Worm (Caenorhabditis elegans) whole organism, L2 larva: Measurements from ENCODE around the gene F41G3.6.

Source experiments
- C34F6.9 ChIP-seq: fragments of 150-350 bp; optimal IDR thresholded peaks from 2 replicates; lab custom pipeline; 2014; ENCODE audit warnings: missing biosample characterization, missing genetic modification characterization
- F13H6.1 ChIP-seq: sonication (generic microtip); optimal IDR thresholded peaks from 2 replicates; lab custom pipeline; 2016; ENCODE audit warnings: missing genetic modification characterization, missing compliant biosample characterization
- R02D3.7 ChIP-seq: fragments of 150-350 bp; optimal IDR thresholded peaks from 2 replicates; lab custom pipeline; 2014; ENCODE audit warnings: missing biosample characterization, missing genetic modification characterization
- ZK546.5 ChIP-seq: sonication (generic microtip); optimal IDR thresholded peaks from 2 replicates; lab custom pipeline; 2017; ENCODE audit warnings: missing biosample characterization, missing genetic modification characterization
- alr-1 ChIP-seq: fragments of 150-350 bp; optimal IDR thresholded peaks from 2 replicates; lab custom pipeline; 2014; ENCODE audit warnings: missing biosample characterization, missing genetic modification characterization
- ama-1 ChIP-seq: fragments of 150-350 bp; optimal IDR thresholded peaks from 2 replicates; lab custom pipeline; 2018; ENCODE audit warnings: inconsistent platforms
- blmp-1 ChIP-seq: sonication (generic microtip); optimal IDR thresholded peaks from 2 replicates; lab custom pipeline; 2017; ENCODE audit warnings: missing genetic modification characterization, mild to moderate bottlenecking, missing compliant biosample characterization, antibody characterized with exemption, moderate library complexity; ENCODE audit not compliant: insufficient read depth
- ceh-16 ChIP-seq: fragments of 150-350 bp; optimal IDR thresholded peaks from 2 replicates; lab custom pipeline; 2014; ENCODE audit warnings: missing biosample characterization, missing genetic modification characterization
- ceh-82 ChIP-seq: fragments of 150-350 bp; optimal IDR thresholded peaks from 2 replicates; lab custom pipeline; 2014; ENCODE audit warnings: missing biosample characterization, missing genetic modification characterization
- crh-2 ChIP-seq: sonication (generic microtip); optimal IDR thresholded peaks from 2 replicates; lab custom pipeline; 2017; ENCODE audit warnings: missing biosample characterization, missing genetic modification characterization
- elt-1 ChIP-seq: fragments of 150-350 bp; optimal IDR thresholded peaks from 2 replicates; lab custom pipeline; 2014; ENCODE audit warnings: missing biosample characterization, missing genetic modification characterization
- fos-1 ChIP-seq: fragments of 150-350 bp; optimal IDR thresholded peaks from 2 replicates; lab custom pipeline; 2014; ENCODE audit warnings: missing biosample characterization, missing genetic modification characterization
- gmeb-1 ChIP-seq: fragments of 150-350 bp; optimal IDR thresholded peaks from 2 replicates; lab custom pipeline; 2014; ENCODE audit warnings: missing biosample characterization, missing genetic modification characterization
- lin-11 ChIP-seq: fragments of 150-350 bp; sonication (generic microtip); optimal IDR thresholded peaks from 2 replicates; lab custom pipeline; 2014; ENCODE audit warnings: missing biosample characterization, missing genetic modification characterization, inconsistent platforms, mixed read lengths
- lsy-2 ChIP-seq, 2 experiments: fragments of 150-350 bp in 1 of 2; sonication (generic microtip) in 1 of 2; optimal IDR thresholded peaks; 2 replicates each; lab custom pipeline; 2014 to 2017; ENCODE audit warnings: missing biosample characterization in 2 of 2, missing genetic modification characterization in 2 of 2
- mab-5 ChIP-seq: fragments of 150-350 bp; optimal IDR thresholded peaks from 2 replicates; lab custom pipeline; 2014; ENCODE audit warnings: missing biosample characterization, missing genetic modification characterization
- mbf-1 ChIP-seq: sonication (generic microtip); optimal IDR thresholded peaks from 2 replicates; lab custom pipeline; 2017; ENCODE audit warnings: missing biosample characterization, missing genetic modification characterization
- mdl-1 ChIP-seq, 2 experiments: fragments of 150-350 bp in 1 of 2; sonication (generic microtip) in 1 of 2; optimal IDR thresholded peaks; 2 replicates each; lab custom pipeline; 2017; ENCODE audit warnings: missing biosample characterization in 2 of 2, missing genetic modification characterization in 2 of 2
- nhr-10 ChIP-seq: sonication (generic microtip); optimal IDR thresholded peaks from 2 replicates; lab custom pipeline; 2017; ENCODE audit warnings: missing biosample characterization, missing genetic modification characterization
- nhr-11 ChIP-seq: fragments of 150-350 bp; optimal IDR thresholded peaks from 2 replicates; lab custom pipeline; 2014; ENCODE audit warnings: missing biosample characterization, missing genetic modification characterization
- nhr-12 ChIP-seq: fragments of 150-350 bp; optimal IDR thresholded peaks from 2 replicates; lab custom pipeline; 2014; ENCODE audit warnings: missing biosample characterization, missing genetic modification characterization
- nhr-129 ChIP-seq: fragments of 150-350 bp; optimal IDR thresholded peaks from 2 replicates; lab custom pipeline; 2014; ENCODE audit warnings: missing biosample characterization, missing genetic modification characterization
- nhr-21 ChIP-seq: fragments of 150-350 bp; optimal IDR thresholded peaks from 2 replicates; lab custom pipeline; 2014; ENCODE audit warnings: missing biosample characterization, missing genetic modification characterization
- nhr-23 ChIP-seq: fragments of 150-350 bp; optimal IDR thresholded peaks from 2 replicates; lab custom pipeline; 2014; ENCODE audit warnings: missing biosample characterization, missing genetic modification reagents, missing genetic modification characterization
- nhr-237 ChIP-seq: fragments of 150-350 bp; optimal IDR thresholded peaks from 2 replicates; lab custom pipeline; 2014; ENCODE audit warnings: missing biosample characterization, missing genetic modification characterization
- nhr-25 ChIP-seq: fragments of 150-350 bp; sonication (generic microtip); optimal IDR thresholded peaks from 3 replicates; lab custom pipeline; 2014; ENCODE audit warnings: missing biosample characterization, missing genetic modification characterization
- peb-1 ChIP-seq: fragments of 150-350 bp; optimal IDR thresholded peaks from 2 replicates; lab custom pipeline; 2014; ENCODE audit warnings: missing biosample characterization, missing genetic modification characterization
- sem-4 ChIP-seq: fragments of 150-350 bp; optimal IDR thresholded peaks from 2 replicates; lab custom pipeline; 2014; ENCODE audit warnings: missing biosample characterization, missing genetic modification reagents, missing genetic modification characterization
- skn-1 ChIP-seq: sonication (generic microtip); optimal IDR thresholded peaks from 2 replicates; lab custom pipeline; 2017; ENCODE audit warnings: missing biosample characterization, missing genetic modification characterization
- sma-3 ChIP-seq: sonication (generic microtip); optimal IDR thresholded peaks from 2 replicates; lab custom pipeline; 2016; ENCODE audit warnings: missing genetic modification reagents, missing genetic modification characterization, missing compliant biosample characterization
- sma-9 ChIP-seq, 2 experiments: fragments of 150-350 bp in 1 of 2; sonication (generic microtip) in 1 of 2; optimal IDR thresholded peaks; 2 replicates each; lab custom pipeline; 2014 to 2016; ENCODE audit warnings: missing genetic modification characterization in 2 of 2, mild to moderate bottlenecking in 1 of 2, missing biosample characterization in 1 of 2, missing compliant biosample characterization in 1 of 2, missing genetic modification reagents in 1 of 2, moderate library complexity in 1 of 2
- unc-39 ChIP-seq: fragments of 150-350 bp; optimal IDR thresholded peaks from 2 replicates; lab custom pipeline; 2014; ENCODE audit warnings: missing biosample characterization, missing genetic modification characterization
- unc-55 ChIP-seq: fragments of 150-350 bp; sonication (generic microtip); optimal IDR thresholded peaks from 3 replicates; lab custom pipeline; 2014; ENCODE audit warnings: missing biosample characterization, missing genetic modification reagents, missing genetic modification characterization
- unc-62 ChIP-seq: fragments of 150-350 bp; optimal IDR thresholded peaks from 2 replicates; lab custom pipeline; 2014; ENCODE audit warnings: missing biosample characterization, missing genetic modification reagents, missing genetic modification characterization
- ztf-1 ChIP-seq: fragments of 200-800 bp; sonication (Bioruptor generic); conservative IDR thresholded peaks from 2 replicates; pipeline ENCODE4 v1.3.6; 2022; ENCODE audit warnings: missing genetic modification characterization, missing compliant biosample characterization
- ztf-4 ChIP-seq: fragments of 150-350 bp; optimal IDR thresholded peaks from 2 replicates; lab custom pipeline; 2014; ENCODE audit warnings: missing biosample characterization, missing genetic modification characterization

The F41G3.6 gene

ce11 chrII:6776418-6777034 lies 33.8 kb downstream of the F41G3.6 start, which contains the start of gene ssup-72 (continued):
- no peak for TF ChIP-seq peb-1 (tag; lab: Kevin White, UChicago)
- TF ChIP-seq nhr-25: no peak
- no peak for TF ChIP-seq skn-1 (tag; lab: Kevin White, UChicago)
- TF ChIP-seq elt-1 (tag; lab: Kevin White, UChicago): no peak
- no peak for TF ChIP-seq unc-62 (GFP tag; lab: Kevin White, UChicago)
- TF ChIP-seq nhr-10 (tag; lab: Kevin White, UChicago): no peak
- TF ChIP-seq fos-1 (tag; lab: Kevin White, UChicago): peak; percentile 26
- no peak for TF ChIP-seq mbf-1
- no peak for TF ChIP-seq nhr-11 (tag; lab: Kevin White, UChicago)
- TF ChIP-seq sem-4 (tag; lab: Kevin White, UChicago): no peak
- no peak for TF ChIP-seq R02D3.7 (tag; lab: Kevin White, UChicago)

- TF ChIP-seq blmp-1 (tag; lab: Kevin White, UChicago) (no peak), mdl-1 (tag; optimal IDR thresholded peaks at IDR 0.05; lab: Kevin White, UChicago) (no peak), crh-2 (no peak), nhr-23 (no peak), alr-1 (tag; lab: Kevin White, UChicago) (no peak), unc-39 (tag; lab: Kevin White, UChicago) (no peak), R02D3.7 (tag; lab: Kevin White, UChicago) (no peak), gmeb-1 (tag; lab: Kevin White, UChicago) (no peak), nhr-11 (tag; lab: Kevin White, UChicago) (no peak), ztf-4 (no peak), lsy-2 (tag; optimal IDR thresholded peaks at IDR 0.05; lab: Kevin White, UChicago) (no peak), ceh-16 (tag; lab: Kevin White, UChicago) (no peak), nhr-21 (no peak), nhr-12 (no peak), fos-1 (tag; lab: Kevin White, UChicago) (no peak), sma-3 (GFP tag; lab: Kevin White, UChicago) (no peak), ceh-82 (no peak), mbf-1 (no peak), ama-1 (no peak), peb-1 (tag; lab: Kevin White, UChicago) (no peak)
Measured at ce11 chrII:6779104-6779503, 36.4 kb downstream of the F41G3.6 start, which contains the start of gene T13C2.7. Gene T13C2.7 (plus strand): TSS chrII:6779404.

ce11 chrII:6781231-6781630 lies 38.5 kb downstream of the F41G3.6 start:
- no peak for TF ChIP-seq elt-1 (tag; lab: Kevin White, UChicago)
- TF ChIP-seq mdl-1 (tag; optimal IDR thresholded peaks at IDR 0.05; lab: Kevin White, UChicago): no peak
- no peak for TF ChIP-seq ztf-1 (GFP tag; lab: Robert Waterston, UW)
- peak; percentile 64 for TF ChIP-seq fos-1 (tag; lab: Kevin White, UChicago)

ce11 chrII:6781983-6782382 lies 39.3 kb downstream of the F41G3.6 start:
- TF ChIP-seq nhr-23: no peak

- TF ChIP-seq nhr-129 (peak; percentile 71), sma-3 (GFP tag; lab: Kevin White, UChicago) (peak; percentile 22), nhr-25 (peak; percentile 59), ZK546.5 (tag; lab: Kevin White, UChicago) (no peak), fos-1 (tag; lab: Kevin White, UChicago) (peak; percentile 8), C34F6.9 (tag; lab: Kevin White, UChicago) (peak; percentile 96), F13H6.1 (peak; percentile 39), unc-55 (GFP tag; lab: Kevin White, UChicago) (peak; percentile 79), sma-9 (GFP tag; optimal IDR thresholded peaks at IDR 0.05; lab: Kevin White, UChicago) (peak; percentile 61), sma-9 (tag; optimal IDR thresholded peaks at IDR 0.05; lab: Kevin White, UChicago) (no peak), ztf-4 (peak; percentile 48), lsy-2 (tag; optimal IDR thresholded peaks at IDR 0.05; lab: Kevin White, UChicago) (peak; percentile 38 to 65), mab-5 (tag; lab: Kevin White, UChicago) (peak; percentile 5), lin-11 (peak; percentile 64), nhr-237 (tag; lab: Kevin White, UChicago) (no peak), blmp-1 (tag; lab: Kevin White, UChicago) (peak; percentile 3), nhr-10 (tag; lab: Kevin White, UChicago) (no peak)
Measured at ce11 chrII:6782738-6783163, 40.0 kb downstream of the F41G3.6 start.
